Fruit fly (Drosophila melanogaster): ENCODE measurements around the gene CG2059.

dm6 chrX:7300722-7301350 lies 14.7 kb downstream of the CG2059 start:
- TF ChIP-seq EcR (GFP tag; optimal IDR thresholded peaks at IDR 0.05) = peak in 1 of 2 experiments; percentile 36
- peak; percentile 67 for TF ChIP-seq Dll (optimal IDR thresholded peaks at IDR 0.05)
- no peak for TF ChIP-seq psq (optimal IDR thresholded peaks at IDR 0.05)
- no peak for TF ChIP-seq pan (optimal IDR thresholded peaks at IDR 0.05)
- TF ChIP-seq CG8478 (optimal IDR thresholded peaks at IDR 0.05) = no peak

All from whole organism.